Worm (Caenorhabditis elegans): ENCODE data around the gene gldi-9.

Gene gldi-9

ce11 chrIII:2733606-2734183 lies 22.5 kb downstream of the gldi-9 start, which contains the start of gene Y71H2AM.12:
TSS of gene Y71H2AM.12 (minus strand) at chrIII:2734091.
- TF ChIP-seq tbx-11 (GFP tag; IDR thresholded peaks at IDR 0.05) (no peak), B0310.2 (tag; optimal IDR thresholded peaks at IDR 0.05) (no peak), F13C5.2 (tag; optimal IDR thresholded peaks at IDR 0.05) (no peak), pes-1 (GFP tag; IDR thresholded peaks at IDR 0.05) (no peak), scrt-1 (GFP tag; IDR thresholded peaks at IDR 0.05) (no peak), ets-7 (tag; optimal IDR thresholded peaks at IDR 0.05) (no peak), flt-1 (GFP tag; IDR thresholded peaks at IDR 0.05) (no peak), ama-1 (optimal IDR thresholded peaks at IDR 0.05) (no peak), sea-1 (GFP tag; conservative IDR thresholded peaks at IDR 0.05) (no peak), hmg-4 (GFP tag; optimal IDR thresholded peaks at IDR 0.05) (no peak), aly-1 (tag; optimal IDR thresholded peaks at IDR 0.05) (no peak), ceh-36 (tag; optimal IDR thresholded peaks at IDR 0.05) (no peak), tra-4 (tag; optimal IDR thresholded peaks at IDR 0.05) (no peak), hmbx-1 (tag; optimal IDR thresholded peaks at IDR 0.05) (no peak), hnd-1 (tag; optimal IDR thresholded peaks at IDR 0.05) (no peak), ceh-13 (GFP tag; optimal IDR thresholded peaks at IDR 0.05) (no peak), tbx-37 (GFP tag; conservative IDR thresholded peaks at IDR 0.05) (no peak)

ce11 chrIII:2725221-2726203 lies 30.6 kb downstream of the gldi-9 start, which contains the start of gene cosa-1:
TSS of gene cosa-1 (plus strand) at chrIII:2726116.
- TF ChIP-seq ets-7 (tag; optimal IDR thresholded peaks at IDR 0.05) (no peak), hmbx-1 (tag; optimal IDR thresholded peaks at IDR 0.05) (no peak), ceh-13 (GFP tag; optimal IDR thresholded peaks at IDR 0.05) (no peak), ama-1 (optimal IDR thresholded peaks at IDR 0.05) (no peak), aly-1 (tag; optimal IDR thresholded peaks at IDR 0.05) (no peak), sea-1 (GFP tag; conservative IDR thresholded peaks at IDR 0.05) (no peak), tbx-11 (GFP tag; IDR thresholded peaks at IDR 0.05) (no peak), flt-1 (GFP tag; IDR thresholded peaks at IDR 0.05) (no peak), hnd-1 (tag; optimal IDR thresholded peaks at IDR 0.05) (no peak), hmg-4 (GFP tag; optimal IDR thresholded peaks at IDR 0.05) (no peak), tbx-37 (GFP tag; conservative IDR thresholded peaks at IDR 0.05) (no peak), ceh-36 (tag; optimal IDR thresholded peaks at IDR 0.05) (no peak), F13C5.2 (tag; optimal IDR thresholded peaks at IDR 0.05) (no peak)

DNA sequence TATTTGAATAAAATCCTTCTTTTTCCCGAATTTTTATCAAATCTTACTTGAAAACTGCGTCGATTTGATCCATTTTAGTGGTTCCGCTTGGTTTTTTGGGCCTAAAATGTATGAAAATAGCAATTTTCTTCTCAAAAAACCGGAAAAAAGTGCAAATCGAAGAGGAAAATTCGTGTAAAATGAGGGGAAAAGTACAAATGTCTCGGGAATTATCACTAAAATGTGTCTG lies 31.3 kb downstream of the gldi-9 start, which contains the start of gene Y71H2AM.11:
TSS of gene Y71H2AM.11 (minus strand) at position 101 of the 229 bp plus-strand sequence.
- TF ChIP-seq tbx-37 (GFP tag; conservative IDR thresholded peaks at IDR 0.05), result no peak
- no peak for TF ChIP-seq ceh-13 (GFP tag; optimal IDR thresholded peaks at IDR 0.05)
- TF ChIP-seq tra-4 (tag; optimal IDR thresholded peaks at IDR 0.05), result no peak
- no peak for TF ChIP-seq ceh-36 (tag; optimal IDR thresholded peaks at IDR 0.05)
- no peak for TF ChIP-seq hnd-1 (tag; optimal IDR thresholded peaks at IDR 0.05)
- no peak for TF ChIP-seq hmbx-1 (tag; optimal IDR thresholded peaks at IDR 0.05)
- TF ChIP-seq hmg-4 (GFP tag; optimal IDR thresholded peaks at IDR 0.05), result no peak
- TF ChIP-seq ets-7 (tag; optimal IDR thresholded peaks at IDR 0.05), result no peak
- TF ChIP-seq ama-1 (optimal IDR thresholded peaks at IDR 0.05), result no peak

ce11 chrIII:2716514-2716913 lies 39.6 kb downstream of the gldi-9 start, which contains the start of gene tmem-132:
TSS of gene tmem-132 (minus strand) at chrIII:2716614.
- TF ChIP-seq flt-1 (GFP tag; IDR thresholded peaks at IDR 0.05), result no peak
- TF ChIP-seq ceh-13 (GFP tag; optimal IDR thresholded peaks at IDR 0.05), result no peak
- TF ChIP-seq tra-4 (tag; optimal IDR thresholded peaks at IDR 0.05), result no peak
- TF ChIP-seq ets-7 (tag; optimal IDR thresholded peaks at IDR 0.05), result no peak
- no peak for TF ChIP-seq ama-1 (optimal IDR thresholded peaks at IDR 0.05)
- no peak for TF ChIP-seq hnd-1 (tag; optimal IDR thresholded peaks at IDR 0.05)
- TF ChIP-seq hmbx-1 (tag; optimal IDR thresholded peaks at IDR 0.05), result no peak
- TF ChIP-seq aly-1 (tag; optimal IDR thresholded peaks at IDR 0.05), result no peak
- no peak for TF ChIP-seq pes-1 (GFP tag; IDR thresholded peaks at IDR 0.05)
- no peak for TF ChIP-seq B0310.2 (tag; optimal IDR thresholded peaks at IDR 0.05)
- no peak for TF ChIP-seq tbx-11 (GFP tag; IDR thresholded peaks at IDR 0.05)
- TF ChIP-seq tbx-37 (GFP tag; conservative IDR thresholded peaks at IDR 0.05), result no peak
- TF ChIP-seq ceh-36 (tag; optimal IDR thresholded peaks at IDR 0.05), result no peak

- TF ChIP-seq hmbx-1 (tag; optimal IDR thresholded peaks at IDR 0.05) (no peak), pes-1 (GFP tag; IDR thresholded peaks at IDR 0.05) (0 out of 2 replicates have a peak, but pooled peaks have one; percentile 10)
Measured at ce11 chrIII:2711527-2711926, 44.6 kb downstream of the gldi-9 start.

- no peak for TF ChIP-seq ets-7 (tag; optimal IDR thresholded peaks at IDR 0.05)
Measured at ce11 chrIII:2710211-2710610, 45.9 kb downstream of the gldi-9 start.

ce11 chrIII:2700637-2701036 lies 55.5 kb downstream of the gldi-9 start, which contains the start of gene set-27:
TSS of gene set-27 (plus strand) at chrIII:2700937.
- TF ChIP-seq aly-1 (tag; optimal IDR thresholded peaks at IDR 0.05), result no peak
- no peak for TF ChIP-seq ama-1 (optimal IDR thresholded peaks at IDR 0.05)
- TF ChIP-seq hmbx-1 (tag; optimal IDR thresholded peaks at IDR 0.05), result no peak
- TF ChIP-seq hmg-4 (GFP tag; optimal IDR thresholded peaks at IDR 0.05), result no peak
- TF ChIP-seq F13C5.2 (tag; optimal IDR thresholded peaks at IDR 0.05), result no peak
- TF ChIP-seq B0310.2 (tag; optimal IDR thresholded peaks at IDR 0.05), result no peak
- TF ChIP-seq hnd-1 (tag; optimal IDR thresholded peaks at IDR 0.05), result no peak
- TF ChIP-seq pes-1 (GFP tag; IDR thresholded peaks at IDR 0.05), result no peak
- TF ChIP-seq ets-7 (tag; optimal IDR thresholded peaks at IDR 0.05), result no peak
- TF ChIP-seq tbx-37 (GFP tag; conservative IDR thresholded peaks at IDR 0.05), result no peak
- no peak for TF ChIP-seq sea-1 (GFP tag; conservative IDR thresholded peaks at IDR 0.05)
- no peak for TF ChIP-seq flt-1 (GFP tag; IDR thresholded peaks at IDR 0.05)
- TF ChIP-seq tra-4 (tag; optimal IDR thresholded peaks at IDR 0.05), result no peak
- no peak for TF ChIP-seq ceh-13 (GFP tag; optimal IDR thresholded peaks at IDR 0.05)
- TF ChIP-seq ceh-36 (tag; optimal IDR thresholded peaks at IDR 0.05), result no peak
- TF ChIP-seq tbx-11 (GFP tag; IDR thresholded peaks at IDR 0.05), result no peak
- TF ChIP-seq scrt-1 (GFP tag; IDR thresholded peaks at IDR 0.05), result no peak
